Fruit fly (Drosophila melanogaster) whole organism, embryonic: Measurements from ENCODE around the gene CG16758.

ENCODE experiments used
- Bteb2 ChIP-seq: fragments of 200-800 bp; sonication (Bioruptor generic); optimal IDR thresholded peaks from 2 replicates; lab custom pipeline; 2016; ENCODE audit warnings: missing biosample characterization, missing genetic modification characterization
- CG10366 ChIP-seq: fragments of 200-800 bp; sonication (Bioruptor generic); IDR thresholded peaks from 2 replicates; pipeline ENCODE4 v1.3.6; 2022; ENCODE audit warnings: missing biosample characterization, missing genetic modification characterization
- CG10959 ChIP-seq: fragments of 200-800 bp; sonication (Bioruptor generic); IDR thresholded peaks from 2 replicates; pipeline ENCODE4 v1.3.6; 2022; ENCODE audit warnings: missing biosample characterization, missing genetic modification characterization
- CG10979 ChIP-seq: fragments of 200-800 bp; sonication (Bioruptor generic); optimal IDR thresholded peaks from 2 replicates; lab custom pipeline; 2018; ENCODE audit warnings: missing biosample characterization, mild to moderate bottlenecking, missing genetic modification characterization, moderate library complexity
- CG11456 ChIP-seq: fragments of 200-800 bp; sonication (Bioruptor generic); IDR thresholded peaks from 3 replicates; pipeline ENCODE4 v1.3.6; 2022; ENCODE audit warnings: missing biosample characterization, missing genetic modification characterization
- CG14014 ChIP-seq: fragments of 200-800 bp; sonication (Bioruptor generic); IDR thresholded peaks from 2 replicates; pipeline ENCODE4 v1.3.6; 2022; ENCODE audit warnings: missing biosample characterization, missing genetic modification characterization
- CG14667 ChIP-seq: fragments of 200-800 bp; sonication (Bioruptor generic); IDR thresholded peaks from 2 replicates; pipeline ENCODE4 v1.3.6; 2022; ENCODE audit warnings: missing biosample characterization, missing genetic modification characterization
- CG1603 ChIP-seq: fragments of 200-800 bp; sonication (Bioruptor generic); optimal IDR thresholded peaks from 2 replicates; lab custom pipeline; 2019; ENCODE audit warnings: missing biosample characterization, mild to moderate bottlenecking, missing genetic modification characterization, moderate library complexity
- CG17328 ChIP-seq: fragments of 200-800 bp; sonication (Bioruptor generic); IDR thresholded peaks from 2 replicates; pipeline ENCODE4 v1.3.6; 2022; ENCODE audit warnings: missing biosample characterization, missing genetic modification characterization
- CG17568 ChIP-seq: fragments of 200-800 bp; sonication (Bioruptor generic); optimal IDR thresholded peaks from 2 replicates; lab custom pipeline; 2018; ENCODE audit warnings: missing biosample characterization, mild to moderate bottlenecking, missing genetic modification characterization, moderate library complexity
- CG18599 ChIP-seq: fragments of 200-800 bp; sonication (Bioruptor generic); optimal IDR thresholded peaks from 3 replicates; lab custom pipeline; 2017; ENCODE audit warnings: missing biosample characterization, missing genetic modification characterization, mild to moderate bottlenecking, moderate library complexity, missing genetic modification reagents
- CG30020 ChIP-seq: fragments of 200-800 bp; optimal IDR thresholded peaks from 2 replicates; lab custom pipeline; 2019; ENCODE audit warnings: missing biosample characterization, mild to moderate bottlenecking, missing genetic modification characterization, moderate library complexity
- CG4617 ChIP-seq: fragments of 200-800 bp; sonication (Bioruptor generic); optimal IDR thresholded peaks from 3 replicates; lab custom pipeline; 2016; ENCODE audit warnings: missing biosample characterization, missing genetic modification characterization, borderline replicate concordance
- CG6813 ChIP-seq: fragments of 200-800 bp; sonication (Bioruptor generic); optimal IDR thresholded peaks from 2 replicates; lab custom pipeline; 2017; ENCODE audit warnings: missing biosample characterization, missing genetic modification characterization, mild to moderate bottlenecking, moderate library complexity, missing genetic modification reagents
- CG7786 ChIP-seq: fragments of 200-800 bp; sonication (Bioruptor generic); optimal IDR thresholded peaks from 2 replicates; lab custom pipeline; 2016; ENCODE audit warnings: missing biosample characterization, missing genetic modification characterization
- CG8359 ChIP-seq: fragments of 200-800 bp; sonication (Bioruptor generic); optimal IDR thresholded peaks from 2 replicates; lab custom pipeline; 2017; ENCODE audit warnings: missing biosample characterization, mild to moderate bottlenecking, missing genetic modification characterization, borderline replicate concordance
- CG8478 ChIP-seq: fragments of >200 bp; optimal IDR thresholded peaks from 2 replicates; lab custom pipeline; 2018
- CG9797 ChIP-seq: fragments of 200-800 bp; sonication (Bioruptor generic); optimal IDR thresholded peaks from 3 replicates; lab custom pipeline; 2018; ENCODE audit warnings: missing biosample characterization, mild to moderate bottlenecking, missing genetic modification characterization
- Dek ChIP-seq: fragments of 200-800 bp; sonication (Bioruptor generic); optimal IDR thresholded peaks from 3 replicates; lab custom pipeline; 2019; ENCODE audit warnings: missing biosample characterization, mild to moderate bottlenecking, missing genetic modification characterization, moderate library complexity
- Doc3 ChIP-seq: fragments of 200-800 bp; sonication (Bioruptor generic); IDR thresholded peaks from 3 replicates; pipeline ENCODE4 v1.3.6; 2022; ENCODE audit warnings: missing biosample characterization, missing genetic modification characterization; ENCODE audit not compliant: partially characterized antibody
- Eip74EF ChIP-seq, 2 experiments: fragments of 200-800 bp in 1 of 2; fragments of >200 bp in 1 of 2; sonication (Bioruptor generic) in 1 of 2; optimal IDR thresholded peaks; 2 replicates each; lab custom pipeline; 2017 to 2019; ENCODE audit warnings: missing biosample characterization in 2 of 2, missing genetic modification characterization in 2 of 2, mild to moderate bottlenecking in 1 of 2, moderate library complexity in 1 of 2
- H2.0 ChIP-seq: fragments of 200-800 bp; sonication (Bioruptor generic); IDR thresholded peaks from 2 replicates; pipeline ENCODE4 v1.3.6; 2022; ENCODE audit warnings: missing biosample characterization, missing genetic modification characterization
- Kr ChIP-seq: fragments of 200-800 bp; sonication (Bioruptor generic); optimal IDR thresholded peaks from 2 replicates; lab custom pipeline; 2017; ENCODE audit warnings: missing biosample characterization, mild to moderate bottlenecking, missing genetic modification characterization
- Mrtf ChIP-seq: fragments of 200-800 bp; sonication (Bioruptor generic); IDR thresholded peaks from 3 replicates; pipeline ENCODE4 v1.3.6; 2022; ENCODE audit warnings: missing biosample characterization, missing genetic modification characterization
- Myb ChIP-seq: fragments of 200-800 bp; sonication (Bioruptor generic); optimal IDR thresholded peaks from 2 replicates; lab custom pipeline; 2016; ENCODE audit warnings: missing biosample characterization, missing genetic modification characterization
- PHDP ChIP-seq: fragments of 200-800 bp; sonication (Bioruptor generic); optimal IDR thresholded peaks from 3 replicates; lab custom pipeline; 2018; ENCODE audit warnings: missing biosample characterization, mild to moderate bottlenecking, missing genetic modification characterization, moderate library complexity
- Pdp1 ChIP-seq, 2 experiments: fragments of 200-800 bp; sonication (Bioruptor generic); optimal IDR thresholded peaks; 3 replicates each; lab custom pipeline; 2016; ENCODE audit warnings: missing biosample characterization in 2 of 2, missing genetic modification characterization in 2 of 2, mild to moderate bottlenecking in 1 of 2, moderate library complexity in 1 of 2
- Tbp ChIP-seq: fragments of >200 bp; optimal IDR thresholded peaks from 2 replicates; lab custom pipeline; 2018; ENCODE audit warnings: missing biosample characterization, missing genetic modification characterization
- ara ChIP-seq: fragments of 200-800 bp; sonication (Bioruptor generic); IDR thresholded peaks from 2 replicates; pipeline ENCODE4 v1.3.6; 2022; ENCODE audit warnings: missing biosample characterization, missing genetic modification characterization
- bbx ChIP-seq: fragments of 200-800 bp; sonication (Bioruptor generic); IDR thresholded peaks from 2 replicates; pipeline ENCODE4 v1.3.6; 2022; ENCODE audit warnings: missing biosample characterization, missing genetic modification characterization; ENCODE audit not compliant: partially characterized antibody
- chinmo ChIP-seq: fragments of 200-800 bp; sonication (Bioruptor generic); IDR thresholded peaks from 4 replicates; pipeline ENCODE4 v1.3.6; 2022; ENCODE audit warnings: missing biosample characterization, missing genetic modification characterization; ENCODE audit not compliant: partially characterized antibody
- dan ChIP-seq: fragments of 200-800 bp; sonication (Bioruptor generic); IDR thresholded peaks from 2 replicates; pipeline ENCODE4 v1.3.6; 2022; ENCODE audit warnings: missing biosample characterization, missing genetic modification characterization
- grau ChIP-seq: fragments of 200-800 bp; optimal IDR thresholded peaks from 3 replicates; lab custom pipeline; 2019; ENCODE audit warnings: missing biosample characterization, mild to moderate bottlenecking, missing genetic modification characterization, moderate library complexity
- kah ChIP-seq: fragments of 200-800 bp; sonication (Bioruptor generic); optimal IDR thresholded peaks from 2 replicates; lab custom pipeline; 2018; ENCODE audit warnings: missing biosample characterization, mild to moderate bottlenecking, missing genetic modification characterization
- ken ChIP-seq: fragments of 200-800 bp; sonication (Bioruptor generic); IDR thresholded peaks from 3 replicates; pipeline ENCODE4 v1.3.6; 2022; ENCODE audit warnings: missing biosample characterization, missing genetic modification characterization
- mirr ChIP-seq: fragments of 200-800 bp; sonication (Bioruptor generic); optimal IDR thresholded peaks from 3 replicates; lab custom pipeline; 2018; ENCODE audit warnings: missing biosample characterization, mild to moderate bottlenecking, missing genetic modification characterization
- nerfin-1 ChIP-seq: fragments of 200-800 bp; sonication (Bioruptor generic); optimal IDR thresholded peaks from 3 replicates; lab custom pipeline; 2019; ENCODE audit warnings: missing biosample characterization, mild to moderate bottlenecking, missing genetic modification characterization, moderate library complexity
- otp ChIP-seq: fragments of 200-800 bp; sonication (Bioruptor generic); IDR thresholded peaks from 3 replicates; pipeline ENCODE4, ENCODE4 v1.3.6; 2022; ENCODE audit warnings: missing biosample characterization, missing genetic modification characterization
- p53 ChIP-seq: fragments of 200-800 bp; sonication (Bioruptor generic); optimal IDR thresholded peaks from 2 replicates; lab custom pipeline; 2016; ENCODE audit warnings: missing biosample characterization, missing genetic modification characterization
- sens-2 ChIP-seq: fragments of 200-800 bp; sonication (Bioruptor generic); IDR thresholded peaks from 2 replicates; pipeline ENCODE4 v1.3.6; 2022; ENCODE audit warnings: missing biosample characterization, missing genetic modification characterization
- slp2 ChIP-seq: fragments of 200-800 bp; sonication (Bioruptor generic); optimal IDR thresholded peaks from 2 replicates; lab custom pipeline; 2016; ENCODE audit warnings: missing biosample characterization, missing genetic modification characterization
- tna ChIP-seq: fragments of 200-800 bp; sonication (Bioruptor generic); IDR thresholded peaks from 2 replicates; pipeline ENCODE4 v1.3.6; 2022; ENCODE audit warnings: missing biosample characterization, missing genetic modification characterization; ENCODE audit not compliant: partially characterized antibody
- toy ChIP-seq: fragments of 200-800 bp; sonication (Bioruptor generic); IDR thresholded peaks from 2 replicates; pipeline ENCODE4 v1.3.6; 2022; ENCODE audit warnings: missing biosample characterization, missing genetic modification characterization
- ttk ChIP-seq: fragments of 200-800 bp; sonication (Bioruptor generic); IDR thresholded peaks from 2 replicates; pipeline ENCODE4 v2.1.2; 2022; ENCODE audit warnings: missing biosample characterization, missing genetic modification characterization
- tup ChIP-seq: fragments of 200-800 bp; sonication (Bioruptor generic); optimal IDR thresholded peaks from 2 replicates; lab custom pipeline; 2016; ENCODE audit warnings: missing biosample characterization, mild to moderate bottlenecking, missing genetic modification characterization, moderate library complexity
- tx ChIP-seq: fragments of 200-800 bp; sonication (Bioruptor generic); optimal IDR thresholded peaks from 2 replicates; lab custom pipeline; 2016; ENCODE audit warnings: missing biosample characterization, missing genetic modification characterization
- unc-4 ChIP-seq: fragments of 200-800 bp; sonication (Bioruptor generic); IDR thresholded peaks from 2 replicates; pipeline ENCODE4 v1.3.6; 2022; ENCODE audit warnings: missing biosample characterization, missing genetic modification characterization; ENCODE audit not compliant: partially characterized antibody
- zen ChIP-seq: fragments of 200-800 bp; sonication (Bioruptor generic); optimal IDR thresholded peaks from 3 replicates; lab custom pipeline; 2018; ENCODE audit warnings: missing biosample characterization, mild to moderate bottlenecking, missing genetic modification characterization, moderate library complexity

Gene CG16758

DNA sequence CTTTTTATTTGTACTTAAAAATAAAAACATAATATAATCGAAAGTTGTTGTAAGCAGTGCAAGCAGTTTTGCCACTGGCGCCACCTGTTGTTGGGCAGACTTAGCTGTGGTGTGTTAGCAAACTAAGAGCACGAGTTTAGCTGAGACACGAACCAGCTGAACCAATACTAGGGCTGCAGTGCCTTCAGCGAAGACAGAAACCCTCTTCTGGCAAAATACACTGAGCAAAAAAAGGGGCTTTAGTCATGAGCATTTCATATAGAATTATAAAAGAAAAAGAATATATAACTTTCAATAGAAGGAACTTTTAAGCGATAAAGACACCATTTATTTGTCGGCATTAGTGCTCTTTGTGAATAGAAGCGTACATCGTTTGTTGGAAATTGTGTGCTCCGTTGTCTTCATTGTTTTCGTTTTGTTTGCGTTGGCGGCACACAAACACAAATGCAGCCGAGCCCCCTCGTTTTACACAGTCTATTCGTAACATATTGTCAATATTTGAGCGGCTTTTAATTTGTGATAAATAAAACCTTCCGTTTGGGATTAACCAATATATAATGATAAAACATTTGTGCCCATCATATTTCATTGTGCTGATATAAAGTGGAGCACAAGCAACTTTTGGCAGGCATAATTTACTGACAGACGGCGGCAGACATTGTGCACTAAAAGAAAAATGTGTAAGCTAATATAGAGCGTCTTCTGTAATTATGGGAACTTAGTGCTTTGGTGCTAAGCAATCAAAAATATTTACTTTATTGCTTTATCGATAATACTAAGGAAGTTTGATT lies 28.2 kb upstream of the CG16758 start (continued):
- peak; percentile 77 for TF ChIP-seq ken (GFP tag; lab: Robert Waterston, UW)
- TF ChIP-seq CG17568 = peak; percentile 89
- TF ChIP-seq CG8478 (lab: Kevin White, UChicago) = peak; percentile 88
- TF ChIP-seq Doc3 (GFP tag; lab: Robert Waterston, UW) = no peak
- peak; percentile 73; the same call in 1 of the 4 replicates for TF ChIP-seq chinmo (GFP tag; lab: Robert Waterston, UW)
- TF ChIP-seq CG30020 (tag; lab: Kevin White, UChicago) = peak; percentile 33
- peak in 1 of 2 experiments; percentile 86 for TF ChIP-seq Eip74EF (GFP tag; optimal IDR thresholded peaks at IDR 0.05; lab: Kevin White, UChicago)
- peak; percentile 35 for TF ChIP-seq p53 (GFP tag; lab: Kevin White, UChicago)
- TF ChIP-seq CG6813 = peak; percentile 79
- no peak for TF ChIP-seq Tbp (GFP tag; lab: Kevin White, UChicago)
- TF ChIP-seq slp2 (GFP tag; lab: Kevin White, UChicago) = no peak
- peak; percentile 83 for TF ChIP-seq PHDP (tag; lab: Kevin White, UChicago)
- TF ChIP-seq CG10959 (GFP tag; lab: Robert Waterston, UW) = no peak; the same call in none of the 2 replicates
- TF ChIP-seq CG17328 = peak; percentile 74
- no peak for TF ChIP-seq toy (GFP tag; lab: Robert Waterston, UW)
- peak; percentile 21; the same call in 1 of the 2 replicates for TF ChIP-seq unc-4 (GFP tag; lab: Robert Waterston, UW)
- TF ChIP-seq Bteb2 (GFP tag; lab: Kevin White, UChicago) = peak; percentile 31
- no peak for TF ChIP-seq CG9797
- peak; percentile 77 for TF ChIP-seq Mrtf
- peak; percentile 61 for TF ChIP-seq grau
- peak; percentile 58 for TF ChIP-seq CG1603
- TF ChIP-seq sens-2 (GFP tag; lab: Robert Waterston, UW) = peak; percentile 31; the same call in 1 of the 2 replicates
- TF ChIP-seq CG4617 (GFP tag; lab: Kevin White, UChicago) = peak; percentile 29
- TF ChIP-seq Pdp1 (GFP tag; optimal IDR thresholded peaks at IDR 0.05; lab: Kevin White, UChicago) = peak; percentile 3 to 56
- TF ChIP-seq dan (GFP tag; lab: Robert Waterston, UW) = no peak
- TF ChIP-seq tna (GFP tag; lab: Robert Waterston, UW) = peak; percentile 28; the same call in 1 of the 2 replicates
- TF ChIP-seq ara (GFP tag; lab: Robert Waterston, UW) = peak; percentile 79
- TF ChIP-seq mirr (GFP tag; lab: Kevin White, UChicago) = peak; percentile 30
- peak; percentile 60 for TF ChIP-seq CG18599 (GFP tag; lab: Kevin White, UChicago)
- peak; percentile 73 for TF ChIP-seq CG10366
- TF ChIP-seq CG14014 (GFP tag; lab: Robert Waterston, UW) = peak; percentile 82
- peak; percentile 89 for TF ChIP-seq CG11456 (GFP tag; lab: Robert Waterston, UW)
- peak; percentile 37 for TF ChIP-seq CG7786 (GFP tag; lab: Kevin White, UChicago)
- peak; percentile 51 for TF ChIP-seq tup (GFP tag; lab: Kevin White, UChicago)
- no peak for TF ChIP-seq Myb (GFP tag; lab: Kevin White, UChicago)
- TF ChIP-seq CG10979 (tag; lab: Kevin White, UChicago) = peak; percentile 63
- peak; percentile 72 for TF ChIP-seq Dek (tag; lab: Kevin White, UChicago)
- TF ChIP-seq tx (GFP tag; lab: Kevin White, UChicago) = peak; percentile 11
- TF ChIP-seq bbx (GFP tag; lab: Robert Waterston, UW) = 0 out of 2 replicates have a peak, but pooled peaks have one; percentile 7
- TF ChIP-seq otp (GFP tag; lab: Robert Waterston, UW) = peak; percentile 82; the same call in 2 of the 3 replicates
- peak; percentile 53 for TF ChIP-seq zen (tag; lab: Kevin White, UChicago)
- TF ChIP-seq CG14667 = peak; percentile 57
- peak; percentile 89 for TF ChIP-seq Kr (GFP tag; lab: Kevin White, UChicago)
- peak; percentile 31 for TF ChIP-seq kah
- TF ChIP-seq nerfin-1 (tag; lab: Kevin White, UChicago) = peak; percentile 77
- TF ChIP-seq ttk = peak; percentile 77
- no peak for TF ChIP-seq CG8359
- TF ChIP-seq H2.0 (GFP tag; lab: Robert Waterston, UW) = peak; percentile 79
